Fruit fly (Drosophila melanogaster): ENCODE data around the gene Prp39.

DNA sequence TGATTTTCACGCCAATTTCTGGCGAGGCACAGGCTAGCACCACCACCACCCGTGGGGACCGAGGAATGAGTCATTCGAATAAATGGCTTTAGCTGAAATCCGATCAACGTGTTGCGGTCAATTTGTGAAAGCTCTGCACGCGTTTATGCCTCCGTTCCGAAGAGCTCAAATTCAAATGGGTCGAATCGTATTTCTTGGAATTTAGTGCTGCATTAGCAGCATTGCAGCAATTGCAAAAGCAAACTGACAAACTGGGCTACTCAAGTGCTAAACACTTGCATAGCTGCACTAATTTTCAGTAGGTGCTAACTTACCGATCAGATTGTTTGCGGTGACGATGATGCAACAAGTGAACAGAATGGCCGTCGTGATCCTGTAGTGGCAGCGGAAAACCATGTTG lies 44.9 kb downstream of the Prp39 start:
- TF ChIP-seq usp (GFP tag; optimal IDR thresholded peaks at IDR 0.05) (no peak), CG8478 (optimal IDR thresholded peaks at IDR 0.05) (no peak)

Measured in whole organism.